Fruit fly (Drosophila melanogaster) whole organism, embryonic: Measurements from ENCODE around the gene yellow-g.

Experiments used
- ATbp ChIP-seq: fragments of 200-800 bp; sonication (Bioruptor generic); optimal IDR thresholded peaks from 2 replicates; lab custom pipeline; 2017; ENCODE audit warnings: missing biosample characterization, mild to moderate bottlenecking, missing genetic modification characterization, missing genetic modification reagents
- CG13296 ChIP-seq: fragments of 200-800 bp; sonication (Bioruptor generic); optimal IDR thresholded peaks from 3 replicates; lab custom pipeline; 2018; ENCODE audit warnings: missing biosample characterization, mild to moderate bottlenecking, missing genetic modification characterization
- CG13775 ChIP-seq: fragments of 200-800 bp; sonication (Bioruptor generic); optimal IDR thresholded peaks from 3 replicates; lab custom pipeline; 2017; ENCODE audit warnings: missing biosample characterization, mild to moderate bottlenecking, missing genetic modification characterization
- CG14050 ChIP-seq: fragments of 200-800 bp; sonication (Bioruptor generic); IDR thresholded peaks from 3 replicates; pipeline ENCODE4 v1.3.6; 2022; ENCODE audit warnings: missing biosample characterization, missing genetic modification characterization
- CG1602 ChIP-seq: fragments of 200-800 bp; sonication (Bioruptor generic); optimal IDR thresholded peaks from 3 replicates; lab custom pipeline; 2016; ENCODE audit warnings: missing biosample characterization, missing genetic modification characterization
- CG17802 ChIP-seq: fragments of 200-800 bp; sonication (Bioruptor generic); optimal IDR thresholded peaks from 2 replicates; lab custom pipeline; 2018; ENCODE audit warnings: missing biosample characterization, mild to moderate bottlenecking, missing genetic modification characterization, moderate library complexity
- CG17829 ChIP-seq: fragments of 200-800 bp; optimal IDR thresholded peaks from 2 replicates; lab custom pipeline; 2019; ENCODE audit warnings: missing biosample characterization, mild to moderate bottlenecking, missing genetic modification characterization, moderate library complexity
- CG1792 ChIP-seq: fragments of 200-800 bp; sonication (Bioruptor generic); optimal IDR thresholded peaks from 2 replicates; lab custom pipeline; 2016; ENCODE audit warnings: missing biosample characterization, missing genetic modification characterization
- CG30431 ChIP-seq: fragments of 200-800 bp; sonication (Bioruptor generic); optimal IDR thresholded peaks from 2 replicates; lab custom pipeline; 2017; ENCODE audit warnings: missing biosample characterization, missing genetic modification characterization
- CG31365 ChIP-seq: fragments of 200-800 bp; sonication (Bioruptor generic); optimal IDR thresholded peaks from 2 replicates; lab custom pipeline; 2018; ENCODE audit warnings: missing biosample characterization, mild to moderate bottlenecking, missing genetic modification characterization
- CG31388 ChIP-seq: fragments of 200-800 bp; sonication (Bioruptor generic); optimal IDR thresholded peaks from 2 replicates; lab custom pipeline; 2016; ENCODE audit warnings: missing biosample characterization, missing genetic modification characterization
- CG7963 ChIP-seq: fragments of 200-800 bp; sonication (Bioruptor generic); IDR thresholded peaks from 3 replicates; pipeline ENCODE4 v1.3.6; 2022; ENCODE audit warnings: missing biosample characterization, missing genetic modification characterization; ENCODE audit not compliant: partially characterized antibody
- CTCF ChIP-seq: fragments of 200-800 bp; sonication (Bioruptor generic); optimal IDR thresholded peaks from 2 replicates; lab custom pipeline; 2017; ENCODE audit warnings: missing biosample characterization, mild to moderate bottlenecking, missing genetic modification characterization, moderate library complexity
- Chrac-16 ChIP-seq: fragments of 200-800 bp; sonication (Bioruptor generic); optimal IDR thresholded peaks from 3 replicates; lab custom pipeline; 2016; ENCODE audit warnings: missing biosample characterization, missing genetic modification characterization
- Deaf1 ChIP-seq: fragments of 200-800 bp; optimal IDR thresholded peaks from 3 replicates; lab custom pipeline; 2019; ENCODE audit warnings: missing biosample characterization, mild to moderate bottlenecking, missing genetic modification characterization, moderate library complexity
- Dfd ChIP-seq, 2 experiments: fragments of >200 bp; optimal IDR thresholded peaks; 2 replicates each; lab custom pipeline; 2017; ENCODE audit warnings: missing biosample characterization in 2 of 2, missing genetic modification characterization in 2 of 2
- Dip3 ChIP-seq: fragments of 200-800 bp; sonication (Bioruptor generic); optimal IDR thresholded peaks from 3 replicates; lab custom pipeline; 2016; ENCODE audit warnings: missing biosample characterization, missing genetic modification characterization
- MBD-R2 ChIP-seq: fragments of 200-800 bp; sonication (Bioruptor generic); IDR thresholded peaks from 2 replicates; pipeline ENCODE4 v1.3.6; 2022; ENCODE audit warnings: missing biosample characterization, missing genetic modification characterization
- Sox100B ChIP-seq: fragments of 200-800 bp; sonication (Bioruptor generic); optimal IDR thresholded peaks from 3 replicates; lab custom pipeline; 2018; ENCODE audit warnings: missing biosample characterization, mild to moderate bottlenecking, missing genetic modification characterization
- ab ChIP-seq: fragments of 200-800 bp; sonication (Bioruptor generic); optimal IDR thresholded peaks from 2 replicates; lab custom pipeline; 2016; ENCODE audit warnings: missing biosample characterization, missing genetic modification characterization
- dpn ChIP-seq, 2 experiments: fragments of 200-800 bp; sonication (Bioruptor generic); optimal IDR thresholded peaks; 3 replicates each; lab custom pipeline; 2016; ENCODE audit warnings: missing biosample characterization in 2 of 2, missing genetic modification characterization in 2 of 2
- dysf ChIP-seq: fragments of 200-800 bp; sonication (Bioruptor generic); IDR thresholded peaks from 3 replicates; pipeline ENCODE4 v1.3.6; 2022; ENCODE audit warnings: missing biosample characterization, missing genetic modification characterization
- ftz-f1 ChIP-seq: fragments of 200-800 bp; sonication (Bioruptor generic); optimal IDR thresholded peaks from 2 replicates; lab custom pipeline; 2016; ENCODE audit warnings: missing biosample characterization, missing genetic modification characterization
- gcm2 ChIP-seq: fragments of 200-800 bp; sonication (Bioruptor generic); optimal IDR thresholded peaks from 2 replicates; lab custom pipeline; 2016; ENCODE audit warnings: missing biosample characterization, missing genetic modification characterization
- gsb-n ChIP-seq: fragments of 200-800 bp; sonication (Bioruptor generic); optimal IDR thresholded peaks from 3 replicates; lab custom pipeline; 2018; ENCODE audit warnings: missing biosample characterization, mild to moderate bottlenecking, missing genetic modification characterization
- lab ChIP-seq: fragments of 200-800 bp; sonication (Bioruptor generic); optimal IDR thresholded peaks from 3 replicates; lab custom pipeline; 2017; ENCODE audit warnings: missing biosample characterization, missing genetic modification characterization, mild to moderate bottlenecking, moderate library complexity, missing genetic modification reagents
- peb ChIP-seq: fragments of 200-800 bp; sonication (Bioruptor generic); IDR thresholded peaks from 2 replicates; pipeline ENCODE4 v1.3.6; 2022; ENCODE audit warnings: missing biosample characterization, missing genetic modification characterization
- pita ChIP-seq: fragments of 200-800 bp; sonication (Bioruptor generic); optimal IDR thresholded peaks from 2 replicates; lab custom pipeline; 2017; ENCODE audit warnings: missing biosample characterization, mild to moderate bottlenecking, missing genetic modification characterization
- seq ChIP-seq: fragments of 200-800 bp; sonication (Bioruptor generic); IDR thresholded peaks from 2 replicates; pipeline ENCODE4 v1.3.6; 2022; ENCODE audit warnings: missing biosample characterization, missing genetic modification characterization
- so ChIP-seq: fragments of 200-800 bp; sonication (Bioruptor generic); IDR thresholded peaks from 3 replicates; pipeline ENCODE4 v1.3.6; 2022; ENCODE audit warnings: missing biosample characterization, missing genetic modification characterization
- vvl ChIP-seq: fragments of 200-800 bp; sonication (Bioruptor generic); IDR thresholded peaks from 2 replicates; pipeline ENCODE4 v1.3.6; 2022; ENCODE audit warnings: missing biosample characterization, missing genetic modification characterization
- wdn ChIP-seq: fragments of 200-800 bp; sonication (Bioruptor generic); IDR thresholded peaks from 2 replicates; pipeline ENCODE4 v1.3.6; 2022; ENCODE audit warnings: missing biosample characterization, missing genetic modification characterization

yellow-g gene

DNA sequence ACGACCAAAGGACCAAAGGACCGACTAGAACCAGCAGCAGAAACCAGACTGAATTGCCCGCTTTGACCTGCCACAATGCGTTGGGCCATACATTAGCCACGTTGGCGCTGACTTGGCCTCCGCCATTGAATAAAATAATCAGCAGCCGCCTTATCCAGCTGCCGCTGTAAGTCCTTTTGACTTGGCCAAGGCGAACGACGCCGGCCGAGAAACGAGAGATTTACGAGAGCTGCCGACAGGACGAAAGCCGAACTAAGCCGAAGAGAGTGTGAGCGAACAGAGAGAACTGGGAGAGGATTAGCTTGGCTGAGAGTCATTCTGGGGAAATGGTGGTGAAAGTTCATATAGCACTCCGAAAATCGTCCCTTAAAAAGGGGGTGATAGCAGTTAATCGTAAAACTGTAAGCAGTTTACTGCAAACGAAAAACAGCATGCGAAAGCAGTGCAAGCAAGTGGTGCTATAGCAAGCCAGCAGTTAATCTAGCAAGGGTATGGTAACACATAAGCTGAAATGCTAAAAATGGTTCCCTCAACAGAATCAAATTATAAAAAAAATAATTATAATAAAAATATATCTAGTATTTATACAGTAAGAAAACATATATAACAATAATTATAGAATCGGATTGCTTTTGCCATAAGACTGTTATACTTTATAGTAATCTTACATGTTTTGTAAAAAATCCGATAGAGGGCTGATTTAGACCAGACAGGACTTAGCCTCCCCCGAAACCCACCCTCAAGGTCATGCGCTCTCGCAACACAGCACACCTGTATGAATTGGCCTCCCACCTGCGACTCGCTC lies 44.0 kb downstream of the yellow-g start (continued):
- TF ChIP-seq ATbp (GFP tag; lab: Kevin White, UChicago) (no peak), gsb-n (tag; lab: Kevin White, UChicago) (no peak), MBD-R2 (no peak), CG17802 (no peak), CG30431 (GFP tag; lab: Kevin White, UChicago) (no peak), pita (GFP tag; lab: Kevin White, UChicago) (peak; percentile 17), CG31388 (GFP tag; lab: Kevin White, UChicago) (no peak), Chrac-16 (GFP tag; lab: Kevin White, UChicago) (no peak), peb (GFP tag; lab: Robert Waterston, UW) (no peak), CG14050 (GFP tag; lab: Robert Waterston, UW) (no peak), CG13296 (GFP tag; lab: Kevin White, UChicago) (no peak), CG13775 (no peak), ab (GFP tag; lab: Kevin White, UChicago) (no peak), Deaf1 (tag; lab: Kevin White, UChicago) (peak; percentile 97), Sox100B (GFP tag; lab: Kevin White, UChicago) (no peak), Dfd (GFP tag; optimal IDR thresholded peaks at IDR 0.05; lab: Kevin White, UChicago) (peak in 1 of 2 experiments; percentile 94), Dip3 (GFP tag; lab: Kevin White, UChicago) (no peak), vvl (peak; percentile 7; the same call in 1 of the 2 replicates), so (GFP tag; lab: Robert Waterston, UW) (no peak), CG7963 (GFP tag; lab: Robert Waterston, UW) (no peak), CG31365 (tag; lab: Kevin White, UChicago) (peak; percentile 96), gcm2 (GFP tag; lab: Kevin White, UChicago) (no peak), ftz-f1 (peak; percentile 30), dpn (GFP tag; optimal IDR thresholded peaks at IDR 0.05; lab: Kevin White, UChicago) (no peak), seq (GFP tag; lab: Robert Waterston, UW) (0 out of 2 replicates have a peak, but pooled peaks have one; percentile 22), dysf (GFP tag; lab: Robert Waterston, UW) (no peak), wdn (GFP tag; lab: Robert Waterston, UW) (no peak), CG17829 (tag; lab: Kevin White, UChicago) (no peak), lab (GFP tag; lab: Kevin White, UChicago) (no peak), CTCF (GFP tag; lab: Kevin White, UChicago) (peak; percentile 85), CG1792 (no peak), CG1602 (no peak)
